Worm (Caenorhabditis elegans): Measurements from ENCODE around the gene eff-1.

DNA sequence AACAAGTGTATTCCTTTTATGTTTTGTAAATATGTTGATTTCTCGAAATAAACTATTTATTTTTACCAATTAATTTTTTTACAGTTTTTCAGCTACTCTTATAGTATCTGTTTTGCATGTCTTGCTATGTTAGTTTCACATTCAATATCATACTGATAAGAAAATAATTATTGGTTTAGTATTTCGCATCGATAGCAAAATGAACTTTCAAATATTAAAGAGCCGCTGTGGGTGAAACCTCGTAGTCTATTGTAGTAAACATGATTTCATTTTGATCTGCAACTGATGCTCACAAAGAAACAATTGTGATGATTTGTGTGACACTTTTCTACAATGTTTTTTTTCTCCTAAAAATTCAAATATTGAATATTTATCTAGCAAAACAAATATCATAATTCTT, 45.7 kb downstream of the eff-1 start:
- TF ChIP-seq cog-1 (tag; optimal IDR thresholded peaks at IDR 0.05): no peak
- no peak for TF ChIP-seq klf-2 (GFP tag; conservative IDR thresholded peaks at IDR 0.05)
- no peak for TF ChIP-seq tab-1 (GFP tag; IDR thresholded peaks at IDR 0.05)
- TF ChIP-seq ztf-29 (GFP tag; IDR thresholded peaks at IDR 0.05): no peak
- TF ChIP-seq med-1 (GFP tag; optimal IDR thresholded peaks at IDR 0.05; ENCODE audit: insufficient read depth): no peak
- no peak for TF ChIP-seq ztf-23 (GFP tag; IDR thresholded peaks at IDR 0.05)
- no peak for TF ChIP-seq flt-1 (GFP tag; IDR thresholded peaks at IDR 0.05)
- TF ChIP-seq ref-1 (GFP tag; conservative IDR thresholded peaks at IDR 0.05): no peak

Data from whole organism, midembryonic.